Fruit fly (Drosophila melanogaster) whole organism, embryonic: ENCODE results near the gene MED22.

ENCODE experiments used
- CG10462 ChIP-seq: fragments of 200-800 bp; sonication (Bioruptor generic); optimal IDR thresholded peaks from 2 replicates; lab custom pipeline; 2016; ENCODE audit warnings: missing biosample characterization, missing genetic modification characterization
- CG11247 ChIP-seq: fragments of 200-800 bp; sonication (Bioruptor generic); IDR thresholded peaks from 2 replicates; pipeline ENCODE4 v1.3.6; 2022; ENCODE audit warnings: missing biosample characterization, missing genetic modification characterization
- CG11456 ChIP-seq: fragments of 200-800 bp; sonication (Bioruptor generic); IDR thresholded peaks from 3 replicates; pipeline ENCODE4 v1.3.6; 2022; ENCODE audit warnings: missing biosample characterization, missing genetic modification characterization
- CG12104 ChIP-seq: fragments of 200-800 bp; sonication (Bioruptor generic); optimal IDR thresholded peaks from 3 replicates; lab custom pipeline; 2016; ENCODE audit warnings: missing biosample characterization, missing genetic modification characterization
- CG12391 ChIP-seq: fragments of 200-800 bp; sonication (Bioruptor generic); optimal IDR thresholded peaks from 3 replicates; lab custom pipeline; 2018; ENCODE audit warnings: missing biosample characterization, mild to moderate bottlenecking, missing genetic modification characterization, moderate library complexity
- CG14667 ChIP-seq: fragments of 200-800 bp; sonication (Bioruptor generic); IDR thresholded peaks from 2 replicates; pipeline ENCODE4 v1.3.6; 2022; ENCODE audit warnings: missing biosample characterization, missing genetic modification characterization
- CG18599 ChIP-seq: fragments of 200-800 bp; sonication (Bioruptor generic); optimal IDR thresholded peaks from 3 replicates; lab custom pipeline; 2017; ENCODE audit warnings: missing biosample characterization, missing genetic modification characterization, mild to moderate bottlenecking, moderate library complexity, missing genetic modification reagents
- CG18619 ChIP-seq: fragments of 200-800 bp; sonication (Bioruptor generic); optimal IDR thresholded peaks from 3 replicates; lab custom pipeline; 2017; ENCODE audit warnings: missing biosample characterization, mild to moderate bottlenecking, missing genetic modification characterization
- CG2712 ChIP-seq: fragments of 200-800 bp; optimal IDR thresholded peaks from 3 replicates; lab custom pipeline; 2019; ENCODE audit warnings: missing biosample characterization, mild to moderate bottlenecking, missing genetic modification characterization, moderate library complexity
- CG30431 ChIP-seq: fragments of 200-800 bp; sonication (Bioruptor generic); optimal IDR thresholded peaks from 2 replicates; lab custom pipeline; 2017; ENCODE audit warnings: missing biosample characterization, missing genetic modification characterization
- CG31365 ChIP-seq: fragments of 200-800 bp; sonication (Bioruptor generic); optimal IDR thresholded peaks from 2 replicates; lab custom pipeline; 2018; ENCODE audit warnings: missing biosample characterization, mild to moderate bottlenecking, missing genetic modification characterization
- CG32767 ChIP-seq: fragments of 200-800 bp; sonication (Bioruptor generic); IDR thresholded peaks from 2 replicates; pipeline ENCODE4 v1.3.6; 2022; ENCODE audit warnings: missing biosample characterization, missing genetic modification characterization
- CG42726 ChIP-seq: fragments of 200-800 bp; sonication (Bioruptor generic); IDR thresholded peaks from 2 replicates; pipeline ENCODE4 v1.3.6; 2022; ENCODE audit warnings: missing biosample characterization, missing genetic modification characterization; ENCODE audit not compliant: partially characterized antibody
- CG6254 ChIP-seq: fragments of 200-800 bp; sonication (Bioruptor generic); optimal IDR thresholded peaks from 3 replicates; lab custom pipeline; 2017; ENCODE audit warnings: mild to moderate bottlenecking, missing biosample characterization, missing genetic modification reagents, missing genetic modification characterization
- CG6689 ChIP-seq: fragments of 200-800 bp; sonication (Bioruptor generic); IDR thresholded peaks from 2 replicates; pipeline ENCODE4 v1.3.6; 2022; ENCODE audit warnings: missing biosample characterization, missing genetic modification characterization
- CG7372 ChIP-seq: fragments of 200-800 bp; sonication (Bioruptor generic); IDR thresholded peaks from 2 replicates; pipeline ENCODE4 v1.3.6; 2022; ENCODE audit warnings: missing biosample characterization, missing genetic modification characterization
- Dip2 ChIP-seq: fragments of 200-800 bp; sonication (Bioruptor generic); IDR thresholded peaks from 2 replicates; pipeline ENCODE4 v1.3.6; 2022; ENCODE audit warnings: missing biosample characterization, missing genetic modification characterization
- HHEX ChIP-seq: fragments of 200-800 bp; sonication (Bioruptor generic); optimal IDR thresholded peaks from 3 replicates; lab custom pipeline; 2017; ENCODE audit warnings: missing biosample characterization, mild to moderate bottlenecking, missing genetic modification characterization, missing genetic modification reagents
- HLH3B ChIP-seq: fragments of 200-800 bp; sonication (Bioruptor generic); IDR thresholded peaks from 2 replicates; pipeline ENCODE4 v1.3.6; 2022; ENCODE audit warnings: missing biosample characterization, missing genetic modification characterization
- HLH54F ChIP-seq: fragments of 200-800 bp; sonication (Bioruptor generic); optimal IDR thresholded peaks from 3 replicates; lab custom pipeline; 2016; ENCODE audit warnings: missing biosample characterization, missing genetic modification characterization
- Hand ChIP-seq: fragments of 200-800 bp; sonication (Bioruptor generic); optimal IDR thresholded peaks from 2 replicates; lab custom pipeline; 2017; ENCODE audit warnings: mild to moderate bottlenecking, missing biosample characterization, missing genetic modification reagents, missing genetic modification characterization
- Lpt ChIP-seq: fragments of >200 bp; optimal IDR thresholded peaks from 2 replicates; lab custom pipeline; 2018; ENCODE audit warnings: missing biosample characterization, missing genetic modification characterization
- NfI ChIP-seq: fragments of 200-800 bp; sonication (Bioruptor generic); optimal IDR thresholded peaks from 3 replicates; lab custom pipeline; 2018; ENCODE audit warnings: missing biosample characterization, mild to moderate bottlenecking, missing genetic modification characterization, moderate library complexity
- Pdp1 ChIP-seq, 2 experiments: fragments of 200-800 bp; sonication (Bioruptor generic); optimal IDR thresholded peaks; 3 replicates each; lab custom pipeline; 2016; ENCODE audit warnings: missing biosample characterization in 2 of 2, missing genetic modification characterization in 2 of 2, mild to moderate bottlenecking in 1 of 2, moderate library complexity in 1 of 2
- Stat92E ChIP-seq, 3 experiments: fragments of >200 bp in 2 of 3; fragments of 200-800 bp in 1 of 3; sonication (Bioruptor generic) in 1 of 3; optimal IDR thresholded peaks; 2 replicates each; lab custom pipeline; 2017 to 2019; ENCODE audit warnings: missing biosample characterization in 3 of 3, missing genetic modification characterization in 3 of 3, mild to moderate bottlenecking in 1 of 3, moderate library complexity in 1 of 3
- Trl ChIP-seq, 3 experiments: fragments of >200 bp in 2 of 3; fragments of 200-800 bp in 1 of 3; sonication (Bioruptor generic) in 1 of 3; optimal IDR thresholded peaks; 2 replicates in 1 of 3; 3 replicates in 2 of 3; lab custom pipeline; 2016 to 2017; ENCODE audit warnings: missing biosample characterization in 1 of 3, missing genetic modification characterization in 1 of 3
- Usf ChIP-seq: fragments of 200-800 bp; sonication (Bioruptor generic); optimal IDR thresholded peaks from 2 replicates; lab custom pipeline; 2017; ENCODE audit warnings: missing genotype, missing biosample characterization, missing genetic modification characterization
- al ChIP-seq: fragments of 200-800 bp; sonication (Bioruptor generic); IDR thresholded peaks from 2 replicates; pipeline ENCODE4 v1.3.6; 2022; ENCODE audit warnings: missing biosample characterization, missing genetic modification characterization
- ara ChIP-seq: fragments of 200-800 bp; sonication (Bioruptor generic); IDR thresholded peaks from 2 replicates; pipeline ENCODE4 v1.3.6; 2022; ENCODE audit warnings: missing biosample characterization, missing genetic modification characterization
- ci ChIP-seq: fragments of 200-800 bp; sonication (Bioruptor generic); IDR thresholded peaks from 3 replicates; pipeline ENCODE4 v1.3.6; 2022; ENCODE audit warnings: missing biosample characterization, missing genetic modification characterization
- croc ChIP-seq: fragments of 200-800 bp; sonication (Bioruptor generic); conservative IDR thresholded peaks from 3 replicates; pipeline ENCODE4 v1.3.6; 2022; ENCODE audit warnings: missing biosample characterization, missing genetic modification characterization
- dm ChIP-seq: fragments of 200-800 bp; sonication (Bioruptor generic); optimal IDR thresholded peaks from 3 replicates; lab custom pipeline; 2016; ENCODE audit warnings: missing biosample characterization, missing genetic modification characterization
- fd3F ChIP-seq: fragments of 200-800 bp; sonication (Bioruptor generic); optimal IDR thresholded peaks from 2 replicates; lab custom pipeline; 2018; ENCODE audit warnings: missing biosample characterization, mild to moderate bottlenecking, missing genetic modification characterization, moderate library complexity
- gce ChIP-seq: fragments of 200-800 bp; sonication (Bioruptor generic); IDR thresholded peaks from 3 replicates; pipeline ENCODE4 v1.3.6; 2022; ENCODE audit warnings: missing biosample characterization, missing genetic modification characterization
- gsb ChIP-seq: fragments of 200-800 bp; sonication (Bioruptor generic); IDR thresholded peaks from 2 replicates; pipeline ENCODE4 v1.3.6; 2022; ENCODE audit warnings: missing biosample characterization, missing genetic modification characterization
- ham ChIP-seq: fragments of 200-800 bp; sonication (Bioruptor generic); IDR thresholded peaks from 2 replicates; pipeline ENCODE4 v1.3.6; 2022; ENCODE audit warnings: missing biosample characterization, missing genetic modification characterization
- inv ChIP-seq: fragments of 200-800 bp; sonication (Bioruptor generic); IDR thresholded peaks from 2 replicates; pipeline ENCODE4 v1.3.6; 2022; ENCODE audit warnings: missing biosample characterization, missing genetic modification characterization; ENCODE audit not compliant: partially characterized antibody
- klu ChIP-seq: fragments of 200-800 bp; sonication (Bioruptor generic); IDR thresholded peaks from 2 replicates; pipeline ENCODE4 v1.3.6; 2022; ENCODE audit warnings: missing biosample characterization, missing genetic modification characterization
- luna ChIP-seq: fragments of 200-800 bp; sonication (Bioruptor generic); optimal IDR thresholded peaks from 2 replicates; lab custom pipeline; 2016; ENCODE audit warnings: missing biosample characterization, missing genetic modification characterization
- maf-S ChIP-seq: fragments of 200-800 bp; sonication (Bioruptor generic); optimal IDR thresholded peaks from 2 replicates; lab custom pipeline; 2016; ENCODE audit warnings: missing biosample characterization, missing genetic modification characterization
- oc ChIP-seq: fragments of 200-800 bp; sonication (Bioruptor generic); optimal IDR thresholded peaks from 2 replicates; lab custom pipeline; 2018; ENCODE audit warnings: missing biosample characterization, mild to moderate bottlenecking, missing genetic modification characterization, moderate library complexity
- row ChIP-seq: fragments of 200-800 bp; sonication (Bioruptor generic); IDR thresholded peaks from 3 replicates; pipeline ENCODE4 v1.3.6; 2022; ENCODE audit warnings: missing biosample characterization, missing genetic modification characterization
- schlank ChIP-seq: fragments of 200-800 bp; sonication (Bioruptor generic); optimal IDR thresholded peaks from 2 replicates; lab custom pipeline; 2018; ENCODE audit warnings: missing biosample characterization, mild to moderate bottlenecking, missing genetic modification characterization
- sens ChIP-seq: fragments of 200-800 bp; sonication (Bioruptor generic); peaks from one replicate; lab custom pipeline; 2016; ENCODE audit warnings: missing biosample characterization, missing genetic modification characterization
- sob ChIP-seq: fragments of 200-800 bp; sonication (Bioruptor generic); IDR thresholded peaks from 2 replicates; pipeline ENCODE4 v1.3.6; 2022; ENCODE audit warnings: missing biosample characterization, missing genetic modification characterization
- stwl ChIP-seq: fragments of 200-800 bp; sonication (Bioruptor generic); optimal IDR thresholded peaks from 3 replicates; lab custom pipeline; 2018; ENCODE audit warnings: missing biosample characterization, mild to moderate bottlenecking, missing genetic modification characterization, moderate library complexity
- tin ChIP-seq: fragments of 200-800 bp; sonication (Bioruptor generic); optimal IDR thresholded peaks from 3 replicates; lab custom pipeline; 2016; ENCODE audit warnings: missing biosample characterization, missing genetic modification characterization
- tio ChIP-seq: fragments of 200-800 bp; sonication (Bioruptor generic); optimal IDR thresholded peaks from 2 replicates; lab custom pipeline; 2017; ENCODE audit warnings: missing biosample characterization, missing genetic modification characterization, inconsistent platforms
- tup ChIP-seq: fragments of 200-800 bp; sonication (Bioruptor generic); optimal IDR thresholded peaks from 2 replicates; lab custom pipeline; 2016; ENCODE audit warnings: missing biosample characterization, mild to moderate bottlenecking, missing genetic modification characterization, moderate library complexity
- wdn ChIP-seq: fragments of 200-800 bp; sonication (Bioruptor generic); IDR thresholded peaks from 2 replicates; pipeline ENCODE4 v1.3.6; 2022; ENCODE audit warnings: missing biosample characterization, missing genetic modification characterization

Gene MED22

dm6 chrX:955873-956272 lies 27.9 kb downstream of the MED22 start (continued):
- TF ChIP-seq tio (GFP tag; lab: Kevin White, UChicago): peak; percentile 14
- TF ChIP-seq Hand (GFP tag; lab: Kevin White, UChicago): peak; percentile 28
- TF ChIP-seq tin: peak; percentile 52
- TF ChIP-seq schlank (tag; lab: Kevin White, UChicago): peak; percentile 11
- TF ChIP-seq CG7372 (GFP tag; lab: Robert Waterston, UW): no peak
- TF ChIP-seq CG42726: no peak
- TF ChIP-seq CG12104 (GFP tag; lab: Kevin White, UChicago): no peak
- peak; percentile 46 for TF ChIP-seq CG12391
- TF ChIP-seq CG6254 (GFP tag; lab: Kevin White, UChicago): no peak
- no peak for TF ChIP-seq CG10462
- TF ChIP-seq ci (GFP tag; lab: Robert Waterston, UW): peak; percentile 78; the same call in 2 of the 3 replicates
- TF ChIP-seq CG30431 (GFP tag; lab: Kevin White, UChicago): peak; percentile 36
- peak; percentile 30 for TF ChIP-seq oc (tag; lab: Kevin White, UChicago)
- peak; percentile 90 for TF ChIP-seq sens (GFP tag; lab: Kevin White, UChicago)
- TF ChIP-seq CG18599 (GFP tag; lab: Kevin White, UChicago): peak; percentile 81
- no peak for TF ChIP-seq Lpt (GFP tag; lab: Kevin White, UChicago)
- peak; percentile 47 for TF ChIP-seq CG18619 (GFP tag; lab: Kevin White, UChicago)
- 0 out of 3 replicates have a peak, but pooled peaks have one; percentile 30 for TF ChIP-seq croc
- peak; percentile 51 for TF ChIP-seq CG2712 (tag; lab: Kevin White, UChicago)
- TF ChIP-seq Trl (optimal IDR thresholded peaks at IDR 0.05; lab: Kevin White, UChicago): no peak
- TF ChIP-seq Trl (GFP tag; optimal IDR thresholded peaks at IDR 0.05; lab: Kevin White, UChicago): peak; percentile 62
- TF ChIP-seq Dip2 (GFP tag; lab: Robert Waterston, UW): no peak
- TF ChIP-seq fd3F (GFP tag; lab: Kevin White, UChicago): peak; percentile 30
- TF ChIP-seq CG31365 (tag; lab: Kevin White, UChicago): peak; percentile 15
- TF ChIP-seq Usf (GFP tag; lab: Kevin White, UChicago): no peak
- TF ChIP-seq ham (GFP tag; lab: Robert Waterston, UW): no peak
- TF ChIP-seq sob (GFP tag; lab: Robert Waterston, UW): peak; percentile 53; the same call in 1 of the 2 replicates
- TF ChIP-seq gsb (GFP tag; lab: Robert Waterston, UW): no peak
- TF ChIP-seq tup (GFP tag; lab: Kevin White, UChicago): peak; percentile 15
- TF ChIP-seq inv: no peak
- peak; percentile 43; the same call in 1 of the 2 replicates for TF ChIP-seq CG11247
- TF ChIP-seq CG11456 (GFP tag; lab: Robert Waterston, UW): peak; percentile 64; the same call in 2 of the 3 replicates
- peak; percentile 62 for TF ChIP-seq NfI
- no peak; the same call in 1 of the 2 replicates for TF ChIP-seq klu (GFP tag; lab: Robert Waterston, UW)
- TF ChIP-seq ara (GFP tag; lab: Robert Waterston, UW): peak; percentile 48; the same call in 1 of the 2 replicates
- peak; percentile 71 for TF ChIP-seq HLH3B (GFP tag; lab: Robert Waterston, UW)
- TF ChIP-seq wdn (GFP tag; lab: Robert Waterston, UW): 0 out of 2 replicates have a peak, but pooled peaks have one; percentile 34
- TF ChIP-seq dm (GFP tag; lab: Kevin White, UChicago): no peak
- peak; percentile 66 for TF ChIP-seq row (GFP tag; lab: Robert Waterston, UW)
- no peak for TF ChIP-seq gce (GFP tag; lab: Robert Waterston, UW)
- peak; percentile 29 for TF ChIP-seq HLH54F (GFP tag; lab: Kevin White, UChicago)
- peak; percentile 58 for TF ChIP-seq CG6689 (GFP tag; lab: Robert Waterston, UW)
- TF ChIP-seq stwl (tag; lab: Kevin White, UChicago): no peak
- TF ChIP-seq CG14667 (GFP tag; lab: Robert Waterston, UW): 0 out of 2 replicates have a peak, but pooled peaks have one; percentile 48
- peak in 1 of 2 experiments; percentile 59 for TF ChIP-seq Pdp1 (GFP tag; optimal IDR thresholded peaks at IDR 0.05; lab: Kevin White, UChicago)
- no peak for TF ChIP-seq luna
- TF ChIP-seq Stat92E (GFP tag; optimal IDR thresholded peaks at IDR 0.05; lab: Kevin White, UChicago): no peak
- TF ChIP-seq al (GFP tag; lab: Robert Waterston, UW): no peak
- TF ChIP-seq CG32767: no peak
- peak; percentile 53 for TF ChIP-seq HHEX
- TF ChIP-seq maf-S: peak; percentile 6
